Fruit fly (Drosophila melanogaster) whole organism, wandering third instar larva: ENCODE data around the gene tal-3A.

Experiments
- Abd-B ChIP-seq: fragments of >200 bp; optimal IDR thresholded peaks from 2 replicates; lab custom pipeline; 2017; ENCODE audit warnings: missing biosample characterization, missing genetic modification characterization
- CG32264 ChIP-seq: fragments of 200-800 bp; sonication (Bioruptor generic); optimal IDR thresholded peaks from 2 replicates; lab custom pipeline; 2016; ENCODE audit warnings: missing biosample characterization, missing genetic modification characterization
- CG9705 ChIP-seq: fragments of 200-800 bp; sonication (Bioruptor generic); optimal IDR thresholded peaks from 2 replicates; lab custom pipeline; 2018; ENCODE audit warnings: missing biosample characterization, mild to moderate bottlenecking, missing genetic modification characterization
- CrebA ChIP-seq: fragments of 200-800 bp; sonication (Bioruptor generic); optimal IDR thresholded peaks from 2 replicates; lab custom pipeline; 2016; ENCODE audit warnings: missing biosample characterization, mild to moderate bottlenecking, missing genetic modification characterization, borderline replicate concordance
- GATAd ChIP-seq: sonication (Bioruptor generic); optimal IDR thresholded peaks from 2 replicates; lab custom pipeline; 2016; ENCODE audit warnings: missing biosample characterization, missing genetic modification characterization
- HLH106 ChIP-seq: fragments of 200-800 bp; optimal IDR thresholded peaks from 3 replicates; lab custom pipeline; 2019; ENCODE audit warnings: missing biosample characterization, mild to moderate bottlenecking, missing genetic modification characterization, moderate library complexity
- Hnf4 ChIP-seq: fragments of 200-800 bp; sonication (Bioruptor generic); optimal IDR thresholded peaks from 2 replicates; lab custom pipeline; 2016; ENCODE audit warnings: missing biosample characterization, mild to moderate bottlenecking, missing genetic modification characterization
- Hr78 ChIP-seq: fragments of >200 bp; optimal IDR thresholded peaks from 2 replicates; lab custom pipeline; 2017; ENCODE audit warnings: missing biosample characterization, missing genetic modification characterization
- Jra ChIP-seq: sonication (Bioruptor generic); optimal IDR thresholded peaks from 2 replicates; lab custom pipeline; 2016; ENCODE audit warnings: missing biosample characterization, missing genetic modification characterization
- Mio ChIP-seq: sonication (Bioruptor generic); optimal IDR thresholded peaks from 2 replicates; lab custom pipeline; 2016; ENCODE audit warnings: missing biosample characterization, missing genetic modification characterization
- Myc ChIP-seq: fragments of >200 bp; optimal IDR thresholded peaks from 2 replicates; lab custom pipeline; 2017
- OdsH ChIP-seq: fragments of 200-800 bp; sonication (Bioruptor generic); optimal IDR thresholded peaks from 2 replicates; lab custom pipeline; 2016; ENCODE audit warnings: missing biosample characterization, mild to moderate bottlenecking, missing genetic modification characterization
- Sp1 ChIP-seq: fragments of 200-800 bp; sonication (Bioruptor generic); optimal IDR thresholded peaks from 3 replicates; lab custom pipeline; 2019; ENCODE audit warnings: missing biosample characterization, mild to moderate bottlenecking, missing genetic modification characterization, moderate library complexity
- br ChIP-seq: fragments of 200-800 bp; sonication (Bioruptor generic); optimal IDR thresholded peaks from 2 replicates; lab custom pipeline; 2016; ENCODE audit warnings: missing biosample characterization, missing genetic modification characterization
- brk ChIP-seq: fragments of 200-800 bp; sonication (Bioruptor generic); optimal IDR thresholded peaks from 2 replicates; lab custom pipeline; 2016; ENCODE audit warnings: missing biosample characterization, mild to moderate bottlenecking, missing genetic modification characterization
- dl ChIP-seq, 2 experiments: fragments of 175-275, 200-275 bp in 1 of 2; fragments of 200-275 bp in 1 of 2; sonication (Bioruptor generic); optimal IDR thresholded peaks; lab custom pipeline; 2018; ENCODE audit warnings: mild to moderate bottlenecking in 2 of 2, missing biosample characterization in 2 of 2, missing genetic modification characterization in 2 of 2, moderate library complexity in 2 of 2; ENCODE audit not compliant: partially characterized antibody in 2 of 2, insufficient read depth in 1 of 2
- dmrt93B ChIP-seq: fragments of 200-800 bp; sonication (Bioruptor generic); optimal IDR thresholded peaks from 2 replicates; lab custom pipeline; 2018; ENCODE audit warnings: missing biosample characterization, mild to moderate bottlenecking, missing genetic modification characterization
- ey ChIP-seq: fragments of 200-800 bp; sonication (Bioruptor generic); optimal IDR thresholded peaks from 2 replicates; lab custom pipeline; 2016; ENCODE audit warnings: missing biosample characterization, missing genetic modification characterization
- foxo ChIP-seq, 2 experiments: fragments of 200-800 bp; sonication (Bioruptor generic); optimal IDR thresholded peaks; 2 replicates in 1 of 2; 3 replicates in 1 of 2; lab custom pipeline; 2016 to 2017; ENCODE audit warnings: missing biosample characterization in 2 of 2, missing genetic modification characterization in 2 of 2
- fru ChIP-seq: fragments of 200-800 bp; sonication (Bioruptor generic); optimal IDR thresholded peaks from 3 replicates; lab custom pipeline; 2016; ENCODE audit warnings: missing biosample characterization, mild to moderate bottlenecking, missing genetic modification characterization
- h ChIP-seq: fragments of 200-800 bp; sonication (Bioruptor generic); optimal IDR thresholded peaks from 3 replicates; lab custom pipeline; 2016; ENCODE audit warnings: missing biosample characterization, mild to moderate bottlenecking, missing genetic modification characterization
- lola ChIP-seq: fragments of >200 bp; optimal IDR thresholded peaks from 2 replicates; lab custom pipeline; 2017; ENCODE audit warnings: missing biosample characterization, missing genetic modification characterization
- pan ChIP-seq: fragments of >200 bp; optimal IDR thresholded peaks from 2 replicates; lab custom pipeline; 2017
- psq ChIP-seq: fragments of 200-800 bp; sonication (Bioruptor generic); optimal IDR thresholded peaks from 3 replicates; lab custom pipeline; 2017; ENCODE audit warnings: missing biosample characterization, mild to moderate bottlenecking, missing genetic modification characterization, moderate library complexity
- rgr ChIP-seq: fragments of 200-800 bp; sonication (Bioruptor generic); optimal IDR thresholded peaks from 3 replicates; lab custom pipeline; 2016; ENCODE audit warnings: missing biosample characterization, mild to moderate bottlenecking, missing genetic modification characterization
- sage ChIP-seq: fragments of 200-800 bp; sonication (Bioruptor generic); optimal IDR thresholded peaks from 2 replicates; lab custom pipeline; 2016; ENCODE audit warnings: missing biosample characterization, mild to moderate bottlenecking, missing genetic modification characterization
- tai ChIP-seq: sonication (Bioruptor generic); optimal IDR thresholded peaks from 2 replicates; lab custom pipeline; 2016; ENCODE audit warnings: missing biosample characterization, missing genetic modification characterization
- woc ChIP-seq: sonication (Bioruptor generic); optimal IDR thresholded peaks from 2 replicates; lab custom pipeline; 2016; ENCODE audit warnings: missing biosample characterization, mild to moderate bottlenecking, missing genetic modification characterization

The tal-3A gene

DNA sequence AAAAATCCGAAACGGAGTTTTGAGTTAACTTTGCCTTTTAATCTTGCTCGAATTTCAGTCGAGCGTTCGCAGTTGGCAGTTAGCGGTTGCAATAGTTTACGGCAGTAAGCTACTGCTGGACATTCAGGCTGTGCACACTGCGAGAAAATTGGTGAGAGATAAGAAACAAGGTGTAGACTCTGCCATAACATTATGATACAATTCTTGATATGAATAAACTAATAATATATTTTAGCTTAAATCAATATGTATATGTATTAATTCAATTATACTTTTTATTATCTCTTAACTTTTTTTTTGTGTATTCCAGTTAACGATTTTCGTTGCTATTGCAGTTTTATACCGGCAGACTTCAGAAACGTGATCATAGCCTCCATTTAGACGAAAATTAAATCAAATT is 44.4 kb downstream of the tal-3A start:
- TF ChIP-seq Jra (GFP tag; lab: Kevin White, UChicago) (no peak), foxo (GFP tag; optimal IDR thresholded peaks at IDR 0.05; lab: Kevin White, UChicago) (peak in 1 of 2 experiments; percentile 12)

DNA sequence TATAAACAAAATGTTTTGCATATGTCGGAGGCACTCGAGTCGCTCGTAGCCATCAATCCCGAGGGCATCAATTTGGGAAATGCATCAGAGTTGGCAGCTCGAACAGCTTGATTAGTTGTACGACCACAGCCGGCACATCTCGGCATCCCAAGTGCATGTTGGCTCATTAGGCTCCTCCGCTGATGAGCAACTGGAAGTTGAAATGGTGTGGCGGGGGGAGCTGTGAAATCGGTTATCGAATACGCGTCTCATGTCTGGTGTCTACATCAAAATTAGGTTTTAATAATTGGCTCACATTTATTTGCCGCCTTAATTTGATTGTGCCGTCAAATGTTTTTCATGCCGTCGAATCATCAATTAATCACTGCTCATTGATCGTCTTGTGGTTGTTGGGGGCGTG is 46.3 kb downstream of the tal-3A start:
- TF ChIP-seq Abd-B (GFP tag; lab: Kevin White, UChicago), result no peak
- TF ChIP-seq ey (GFP tag; lab: Kevin White, UChicago), result no peak

DNA sequence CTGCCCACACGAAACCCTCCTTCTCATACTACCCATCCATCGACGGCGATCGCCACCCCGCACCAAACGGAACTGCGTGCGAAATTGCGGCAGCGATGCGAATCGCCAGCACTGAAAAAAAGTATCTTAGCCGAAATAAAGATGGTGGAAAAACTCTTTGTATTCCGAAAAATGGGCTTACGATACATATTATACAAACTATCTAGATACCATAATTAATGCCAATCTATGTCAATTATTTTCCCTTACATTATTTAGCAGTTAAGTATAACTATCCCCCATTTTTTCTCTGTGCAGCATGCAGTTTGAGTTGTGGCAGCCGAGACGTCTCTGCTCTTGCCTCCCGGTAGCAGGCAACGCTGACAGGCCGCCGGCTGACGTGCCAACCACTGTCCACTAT is 48.9 kb downstream of the tal-3A start:
- peak; percentile 65 for TF ChIP-seq ey (GFP tag; lab: Kevin White, UChicago)
- TF ChIP-seq OdsH (GFP tag; lab: Kevin White, UChicago), result peak; percentile 56
- TF ChIP-seq CrebA (GFP tag; lab: Kevin White, UChicago), result no peak
- no peak for TF ChIP-seq Hr78 (GFP tag; lab: Kevin White, UChicago)
- no peak for TF ChIP-seq pan
- TF ChIP-seq foxo (GFP tag; optimal IDR thresholded peaks at IDR 0.05; lab: Kevin White, UChicago), result peak in 1 of 2 experiments; percentile 70
- TF ChIP-seq Sp1 (GFP tag; lab: Kevin White, UChicago), result peak; percentile 52
- no peak for TF ChIP-seq GATAd
- no peak for TF ChIP-seq dl (GFP tag; optimal IDR thresholded peaks at IDR 0.05; lab: Kevin White, UChicago; ENCODE audit: insufficient read depth in 1 of 2, partially characterized antibody in 2 of 2)
- TF ChIP-seq tai, result peak; percentile 32
- peak; percentile 34 for TF ChIP-seq Hnf4 (GFP tag; lab: Kevin White, UChicago)
- TF ChIP-seq CG32264 (GFP tag; lab: Kevin White, UChicago), result no peak
- TF ChIP-seq h (GFP tag; lab: Kevin White, UChicago), result peak; percentile 71
- TF ChIP-seq Myc (lab: Kevin White, UChicago), result no peak
- TF ChIP-seq woc (GFP tag; lab: Kevin White, UChicago), result peak; percentile 52
- no peak for TF ChIP-seq CG9705 (GFP tag; lab: Kevin White, UChicago)
- no peak for TF ChIP-seq lola (GFP tag; lab: Kevin White, UChicago)
- peak; percentile 54 for TF ChIP-seq fru (GFP tag; lab: Kevin White, UChicago)
- no peak for TF ChIP-seq brk (GFP tag; lab: Kevin White, UChicago)
- TF ChIP-seq rgr, result peak; percentile 51
- TF ChIP-seq Abd-B (GFP tag; lab: Kevin White, UChicago), result no peak
- peak; percentile 5 for TF ChIP-seq dmrt93B (GFP tag; lab: Kevin White, UChicago)
- no peak for TF ChIP-seq sage (GFP tag; lab: Kevin White, UChicago)
- peak; percentile 55 for TF ChIP-seq br (GFP tag; lab: Kevin White, UChicago)
- no peak for TF ChIP-seq Mio (GFP tag; lab: Kevin White, UChicago)
- peak; percentile 40 for TF ChIP-seq psq (GFP tag; lab: Kevin White, UChicago)
- TF ChIP-seq HLH106 (tag; lab: Kevin White, UChicago), result peak; percentile 36
